Worm (Caenorhabditis elegans): ENCODE data around the gene K07F5.16.

K07F5.16 gene

ce11 chrIV:9899227-9899626, 35.3 kb downstream of the K07F5.16 start:
- TF ChIP-seq ztf-23 (GFP tag; IDR thresholded peaks at IDR 0.05) (no peak), tab-1 (GFP tag; IDR thresholded peaks at IDR 0.05) (no peak), cog-1 (tag; optimal IDR thresholded peaks at IDR 0.05) (no peak), klf-2 (GFP tag; conservative IDR thresholded peaks at IDR 0.05) (no peak), med-1 (GFP tag; optimal IDR thresholded peaks at IDR 0.05; ENCODE audit: insufficient read depth) (no peak), ztf-29 (GFP tag; IDR thresholded peaks at IDR 0.05) (no peak), T22C8.4 (GFP tag; IDR thresholded peaks at IDR 0.05) (no peak), ref-1 (GFP tag; conservative IDR thresholded peaks at IDR 0.05) (no peak), flt-1 (GFP tag; IDR thresholded peaks at IDR 0.05) (no peak)

ce11 chrIV:9903608-9904007, 39.7 kb downstream of the K07F5.16 start, which contains the start of gene best-13:
TSS of gene best-13 (plus strand) at chrIV:9903908.
- TF ChIP-seq cog-1 (tag; optimal IDR thresholded peaks at IDR 0.05) (no peak), T22C8.4 (GFP tag; IDR thresholded peaks at IDR 0.05) (no peak), ztf-23 (GFP tag; IDR thresholded peaks at IDR 0.05) (no peak), klf-2 (GFP tag; conservative IDR thresholded peaks at IDR 0.05) (no peak), med-1 (GFP tag; optimal IDR thresholded peaks at IDR 0.05; ENCODE audit: insufficient read depth) (no peak), ref-1 (GFP tag; conservative IDR thresholded peaks at IDR 0.05) (no peak), ztf-29 (GFP tag; IDR thresholded peaks at IDR 0.05) (no peak), tab-1 (GFP tag; IDR thresholded peaks at IDR 0.05) (no peak), flt-1 (GFP tag; IDR thresholded peaks at IDR 0.05) (no peak)

ce11 chrIV:9913064-9913463, 49.1 kb downstream of the K07F5.16 start:
- no peak for TF ChIP-seq cog-1 (tag; optimal IDR thresholded peaks at IDR 0.05)
- no peak for TF ChIP-seq klf-2 (GFP tag; conservative IDR thresholded peaks at IDR 0.05)
- TF ChIP-seq med-1 (GFP tag; optimal IDR thresholded peaks at IDR 0.05; ENCODE audit: insufficient read depth), result no peak
- TF ChIP-seq T22C8.4 (GFP tag; IDR thresholded peaks at IDR 0.05), result no peak
- TF ChIP-seq tab-1 (GFP tag; IDR thresholded peaks at IDR 0.05), result no peak
- TF ChIP-seq ref-1 (GFP tag; conservative IDR thresholded peaks at IDR 0.05), result no peak

Data from whole organism, midembryonic.